Worm (Caenorhabditis elegans) whole organism, L4 larva: ENCODE data around the gene flp-1.

Experiments used
- F49E8.2 ChIP-seq: sonication (generic microtip); optimal IDR thresholded peaks from 2 replicates; lab custom pipeline; 2016; ENCODE audit warnings: missing compliant biosample characterization, mild to moderate bottlenecking, missing genetic modification characterization, borderline replicate concordance
- ZK546.5 ChIP-seq, 2 experiments: sonication (generic microtip); optimal IDR thresholded peaks; 2 replicates each; lab custom pipeline; 2017; ENCODE audit warnings: missing biosample characterization in 2 of 2, missing genetic modification characterization in 2 of 2
- aly-2 ChIP-seq: sonication (generic microtip); optimal IDR thresholded peaks from 2 replicates; lab custom pipeline; 2018; ENCODE audit warnings: missing biosample characterization, missing genetic modification characterization
- daf-19 ChIP-seq: fragments of 200-800 bp; sonication (Bioruptor generic); conservative IDR thresholded peaks from 2 replicates; pipeline ENCODE4 v1.3.6; 2022; ENCODE audit warnings: missing genetic modification characterization, missing compliant biosample characterization
- lin-1 ChIP-seq: fragments of 200-800 bp; sonication (Bioruptor generic); IDR thresholded peaks from 2 replicates; pipeline ENCODE4 v1.3.6; 2022; ENCODE audit warnings: missing genetic modification reagents, missing genetic modification characterization, missing compliant biosample characterization
- lin-13 ChIP-seq: fragments of 150-350 bp; optimal IDR thresholded peaks from 2 replicates; lab custom pipeline; 2014; ENCODE audit warnings: missing biosample characterization, missing genetic modification reagents, missing genetic modification characterization
- mdl-1 ChIP-seq, 2 experiments: fragments of 150-350 bp in 1 of 2; sonication (generic microtip) in 1 of 2; optimal IDR thresholded peaks; 2 replicates each; lab custom pipeline; 2014 to 2017; ENCODE audit warnings: missing biosample characterization in 2 of 2, missing genetic modification characterization in 2 of 2
- mep-1 ChIP-seq: fragments of 150-350 bp; sonication (generic microtip); optimal IDR thresholded peaks from 3 replicates; lab custom pipeline; 2014; ENCODE audit warnings: missing biosample characterization, missing genetic modification characterization
- nhr-76 ChIP-seq: fragments of 150-350 bp; optimal IDR thresholded peaks from 2 replicates; lab custom pipeline; 2014; ENCODE audit warnings: missing biosample characterization, missing genetic modification characterization
- pqm-1 ChIP-seq: sonication (generic microtip); optimal IDR thresholded peaks from 2 replicates; lab custom pipeline; 2017; ENCODE audit warnings: missing biosample characterization, missing genetic modification characterization
- sdz-12 ChIP-seq: fragments of 200-800 bp; sonication (Bioruptor generic); optimal IDR thresholded peaks from 2 replicates; lab custom pipeline; 2018; ENCODE audit warnings: mild to moderate bottlenecking, missing genetic modification characterization, missing compliant biosample characterization
- snpc-4 ChIP-seq: fragments of 150-350 bp; optimal IDR thresholded peaks from 2 replicates; lab custom pipeline; 2014; ENCODE audit warnings: missing biosample characterization, missing genetic modification characterization
- unc-62 ChIP-seq, 3 experiments: fragments of 150-350 bp in 1 of 3; sonication (generic microtip); optimal IDR thresholded peaks in 2 of 3; peaks in 1 of 3; 1 replicate in 1 of 3; 2 replicates in 2 of 3; lab custom pipeline; 2014 to 2017; ENCODE audit warnings: missing biosample characterization in 3 of 3, missing genetic modification characterization in 3 of 3, missing genetic modification reagents in 3 of 3, missing genotype in 1 of 3
- ztf-11 ChIP-seq: fragments of 150-350 bp; optimal IDR thresholded peaks from 2 replicates; lab custom pipeline; 2014; ENCODE audit warnings: missing biosample characterization, missing genetic modification characterization

ce11 chrIV:9104071-9105016 is 40.2 kb upstream of the flp-1 start, which contains the start of the genes C01F6.14 and fem-3:
- TF ChIP-seq sdz-12 (GFP tag; lab: Kevin White, UChicago) (no peak), unc-62 (GFP tag; optimal IDR thresholded peaks at IDR 0.05 in 1 of 2; lab: Kevin White, UChicago) (no peak), unc-62 (tag; optimal IDR thresholded peaks at IDR 0.05; lab: Kevin White, UChicago) (no peak), aly-2 (no peak), lin-1 (no peak), pqm-1 (tag; lab: Kevin White, UChicago) (no peak), mdl-1 (tag; optimal IDR thresholded peaks at IDR 0.05; lab: Kevin White, UChicago) (no peak), ZK546.5 (tag; optimal IDR thresholded peaks at IDR 0.05; lab: Kevin White, UChicago) (no peak), F49E8.2 (no peak), mep-1 (tag; lab: Kevin White, UChicago) (no peak), ztf-11 (tag; lab: Kevin White, UChicago) (no peak), snpc-4 (tag; lab: Kevin White, UChicago) (no peak), daf-19 (GFP tag; lab: Robert Waterston, UW) (no peak), nhr-76 (no peak), lin-13 (GFP tag; lab: Kevin White, UChicago) (no peak)
